Fruit fly (Drosophila melanogaster) whole organism, embryonic: Measurements from ENCODE around the gene Trax.

Experiments used
- Abd-B ChIP-seq: fragments of 200-800 bp; sonication (Bioruptor generic); optimal IDR thresholded peaks from 2 replicates; lab custom pipeline; 2018; ENCODE audit warnings: missing biosample characterization, mild to moderate bottlenecking, missing genetic modification characterization, moderate library complexity
- Bteb2 ChIP-seq: fragments of 200-800 bp; sonication (Bioruptor generic); optimal IDR thresholded peaks from 2 replicates; lab custom pipeline; 2016; ENCODE audit warnings: missing biosample characterization, missing genetic modification characterization
- CG10543 ChIP-seq: fragments of 200-800 bp; sonication (Bioruptor generic); optimal IDR thresholded peaks from 3 replicates; lab custom pipeline; 2017; ENCODE audit warnings: missing biosample characterization, mild to moderate bottlenecking, missing genetic modification characterization, moderate library complexity
- CG10565 ChIP-seq: fragments of 200-800 bp; sonication (Bioruptor generic); optimal IDR thresholded peaks from 3 replicates; lab custom pipeline; 2016; ENCODE audit warnings: missing biosample characterization, mild to moderate bottlenecking, missing genetic modification characterization
- CG11723 ChIP-seq: fragments of 200-800 bp; sonication (Bioruptor generic); optimal IDR thresholded peaks from 2 replicates; lab custom pipeline; 2017; ENCODE audit warnings: missing biosample characterization, mild to moderate bottlenecking, missing genetic modification characterization
- CG15073 ChIP-seq: fragments of 200-800 bp; sonication (Bioruptor generic); optimal IDR thresholded peaks from 2 replicates; lab custom pipeline; 2016; ENCODE audit warnings: missing biosample characterization, missing genetic modification characterization
- CG1647 ChIP-seq: fragments of 200-800 bp; sonication (Bioruptor generic); optimal IDR thresholded peaks from 3 replicates; lab custom pipeline; 2016; ENCODE audit warnings: missing biosample characterization, missing genetic modification characterization
- CG18262 ChIP-seq: fragments of 200-800 bp; optimal IDR thresholded peaks from 3 replicates; lab custom pipeline; 2019; ENCODE audit warnings: missing biosample characterization, mild to moderate bottlenecking, missing genetic modification characterization, moderate library complexity
- CG18599 ChIP-seq: fragments of 200-800 bp; sonication (Bioruptor generic); optimal IDR thresholded peaks from 3 replicates; lab custom pipeline; 2017; ENCODE audit warnings: missing biosample characterization, missing genetic modification characterization, mild to moderate bottlenecking, moderate library complexity, missing genetic modification reagents
- CG2129 ChIP-seq: fragments of 200-800 bp; sonication (Bioruptor generic); IDR thresholded peaks from 2 replicates; pipeline ENCODE4 v1.3.6; 2022; ENCODE audit warnings: missing biosample characterization, missing genetic modification characterization; ENCODE audit not compliant: partially characterized antibody
- CG2875 ChIP-seq: fragments of 200-800 bp; sonication (Bioruptor generic); optimal IDR thresholded peaks from 2 replicates; lab custom pipeline; 2017; ENCODE audit warnings: missing biosample characterization, mild to moderate bottlenecking, missing genetic modification characterization, missing genetic modification reagents
- CG30431 ChIP-seq: fragments of 200-800 bp; sonication (Bioruptor generic); optimal IDR thresholded peaks from 2 replicates; lab custom pipeline; 2017; ENCODE audit warnings: missing biosample characterization, missing genetic modification characterization
- CG4617 ChIP-seq: fragments of 200-800 bp; sonication (Bioruptor generic); optimal IDR thresholded peaks from 3 replicates; lab custom pipeline; 2016; ENCODE audit warnings: missing biosample characterization, missing genetic modification characterization, borderline replicate concordance
- CG5953 ChIP-seq: fragments of 200-800 bp; sonication (Bioruptor generic); IDR thresholded peaks from 2 replicates; pipeline ENCODE4 v1.3.6; 2022; ENCODE audit warnings: missing biosample characterization, missing genetic modification characterization
- CG6254 ChIP-seq: fragments of 200-800 bp; sonication (Bioruptor generic); optimal IDR thresholded peaks from 3 replicates; lab custom pipeline; 2017; ENCODE audit warnings: mild to moderate bottlenecking, missing biosample characterization, missing genetic modification reagents, missing genetic modification characterization
- CG6654 ChIP-seq: fragments of 200-800 bp; sonication (Bioruptor generic); optimal IDR thresholded peaks from 2 replicates; lab custom pipeline; 2017; ENCODE audit warnings: missing biosample characterization, mild to moderate bottlenecking, missing genetic modification characterization
- CG6689 ChIP-seq: fragments of 200-800 bp; sonication (Bioruptor generic); IDR thresholded peaks from 2 replicates; pipeline ENCODE4 v1.3.6; 2022; ENCODE audit warnings: missing biosample characterization, missing genetic modification characterization
- CG7745 ChIP-seq: fragments of 200-800 bp; sonication (Bioruptor generic); optimal IDR thresholded peaks from 2 replicates; lab custom pipeline; 2018; ENCODE audit warnings: missing biosample characterization, mild to moderate bottlenecking, missing genetic modification characterization, moderate library complexity
- CG9609 ChIP-seq: fragments of 200-800 bp; sonication (Bioruptor generic); optimal IDR thresholded peaks from 3 replicates; lab custom pipeline; 2016; ENCODE audit warnings: missing biosample characterization, missing genetic modification characterization
- CTCF ChIP-seq: fragments of 200-800 bp; sonication (Bioruptor generic); optimal IDR thresholded peaks from 2 replicates; lab custom pipeline; 2017; ENCODE audit warnings: missing biosample characterization, mild to moderate bottlenecking, missing genetic modification characterization, moderate library complexity
- Camta ChIP-seq: fragments of 200-800 bp; sonication (Bioruptor generic); optimal IDR thresholded peaks from 2 replicates; lab custom pipeline; 2016; ENCODE audit warnings: missing biosample characterization, missing genetic modification characterization
- D19A ChIP-seq: fragments of 200-800 bp; optimal IDR thresholded peaks from 3 replicates; lab custom pipeline; 2019; ENCODE audit warnings: missing biosample characterization, mild to moderate bottlenecking, missing genetic modification characterization, moderate library complexity
- Dbx ChIP-seq: fragments of 200-800 bp; sonication (Bioruptor generic); IDR thresholded peaks from 3 replicates; pipeline ENCODE4 v1.3.6; 2022; ENCODE audit warnings: missing biosample characterization, missing genetic modification characterization
- Dll ChIP-seq: fragments of 200-800 bp; sonication (Bioruptor generic); IDR thresholded peaks from 4 replicates; pipeline ENCODE4 v1.3.6; 2022; ENCODE audit warnings: missing biosample characterization, missing genetic modification characterization; ENCODE audit not compliant: partially characterized antibody
- Doc2 ChIP-seq: fragments of 200-800 bp; sonication (Bioruptor generic); IDR thresholded peaks from 2 replicates; pipeline ENCODE4 v1.3.6; 2022; ENCODE audit warnings: missing biosample characterization, missing genetic modification characterization
- E2f2 ChIP-seq: fragments of 200-800 bp; sonication (Bioruptor generic); IDR thresholded peaks from 2 replicates; pipeline ENCODE4 v1.3.6; 2022; ENCODE audit warnings: missing biosample characterization, missing genetic modification characterization
- Kr ChIP-seq: fragments of 200-800 bp; sonication (Bioruptor generic); optimal IDR thresholded peaks from 2 replicates; lab custom pipeline; 2017; ENCODE audit warnings: missing biosample characterization, mild to moderate bottlenecking, missing genetic modification characterization
- Ravus ChIP-seq: fragments of 200-800 bp; sonication (Bioruptor generic); IDR thresholded peaks from 2 replicates; pipeline ENCODE4 v1.3.6; 2022; ENCODE audit warnings: missing biosample characterization, missing genetic modification characterization
- Rx ChIP-seq: fragments of 200-800 bp; sonication (Bioruptor generic); IDR thresholded peaks from 2 replicates; pipeline ENCODE4 v1.3.6; 2022; ENCODE audit warnings: missing biosample characterization, missing genetic modification characterization
- Sry-δ ChIP-seq: fragments of 200-800 bp; sonication (Bioruptor generic); optimal IDR thresholded peaks from 2 replicates; lab custom pipeline; 2016; ENCODE audit warnings: missing biosample characterization, missing genetic modification characterization
- TFAM ChIP-seq: fragments of 200-800 bp; sonication (Bioruptor generic); optimal IDR thresholded peaks from 2 replicates; lab custom pipeline; 2017; ENCODE audit warnings: missing biosample characterization, missing genetic modification characterization, inconsistent platforms
- dysf ChIP-seq: fragments of 200-800 bp; sonication (Bioruptor generic); IDR thresholded peaks from 3 replicates; pipeline ENCODE4 v1.3.6; 2022; ENCODE audit warnings: missing biosample characterization, missing genetic modification characterization
- ftz-f1 ChIP-seq: fragments of 200-800 bp; sonication (Bioruptor generic); optimal IDR thresholded peaks from 2 replicates; lab custom pipeline; 2016; ENCODE audit warnings: missing biosample characterization, missing genetic modification characterization
- gro ChIP-seq: fragments of 200-800 bp; sonication (Bioruptor generic); optimal IDR thresholded peaks from 2 replicates; lab custom pipeline; 2016; ENCODE audit warnings: missing biosample characterization, missing genetic modification characterization
- gsb ChIP-seq: fragments of 200-800 bp; sonication (Bioruptor generic); IDR thresholded peaks from 2 replicates; pipeline ENCODE4 v1.3.6; 2022; ENCODE audit warnings: missing biosample characterization, missing genetic modification characterization
- ham ChIP-seq: fragments of 200-800 bp; sonication (Bioruptor generic); IDR thresholded peaks from 2 replicates; pipeline ENCODE4 v1.3.6; 2022; ENCODE audit warnings: missing biosample characterization, missing genetic modification characterization
- hb ChIP-seq: fragments of 200-800 bp; sonication (Bioruptor generic); IDR thresholded peaks from 3 replicates; pipeline ENCODE4 v1.3.6; 2022; ENCODE audit warnings: missing biosample characterization, missing genetic modification characterization; ENCODE audit not compliant: partially characterized antibody
- hkb ChIP-seq, 2 experiments: fragments of 200-800 bp in 1 of 2; fragments of >200 bp in 1 of 2; sonication (Bioruptor generic) in 1 of 2; IDR thresholded peaks in 1 of 2; optimal IDR thresholded peaks in 1 of 2; 2 replicates each; pipeline versions ENCODE4 v1.3.6 to Lab custom; 2017 to 2022; ENCODE audit warnings: missing biosample characterization in 1 of 2, missing genetic modification characterization in 1 of 2
- lilli ChIP-seq: fragments of 200-800 bp; sonication (Bioruptor generic); optimal IDR thresholded peaks from 3 replicates; lab custom pipeline; 2016; ENCODE audit warnings: missing biosample characterization, missing genetic modification characterization
- lola ChIP-seq, 3 experiments: fragments of >200 bp in 2 of 3; fragments of 200-800 bp in 1 of 3; sonication (Bioruptor generic) in 1 of 3; optimal IDR thresholded peaks; 2 replicates each; lab custom pipeline; 2017 to 2019; ENCODE audit warnings: missing biosample characterization in 3 of 3, missing genetic modification characterization in 3 of 3, mild to moderate bottlenecking in 1 of 3, moderate library complexity in 1 of 3
- nau ChIP-seq: fragments of 200-800 bp; sonication (Bioruptor generic); optimal IDR thresholded peaks from 3 replicates; lab custom pipeline; 2017; ENCODE audit warnings: missing biosample characterization, mild to moderate bottlenecking, missing genetic modification characterization, missing genetic modification reagents
- nerfin-2 ChIP-seq: fragments of 200-800 bp; sonication (Bioruptor generic); IDR thresholded peaks from 2 replicates; pipeline ENCODE4 v1.3.6; 2022; ENCODE audit warnings: missing biosample characterization, missing genetic modification characterization; ENCODE audit not compliant: partially characterized antibody
- nmo ChIP-seq: fragments of 200-800 bp; sonication (Bioruptor generic); optimal IDR thresholded peaks from 2 replicates; lab custom pipeline; 2018; ENCODE audit warnings: missing biosample characterization, mild to moderate bottlenecking, missing genetic modification characterization, moderate library complexity
- phol ChIP-seq: fragments of 200-800 bp; sonication (Bioruptor generic); optimal IDR thresholded peaks from 3 replicates; lab custom pipeline; 2018; ENCODE audit warnings: missing biosample characterization, mild to moderate bottlenecking, missing genetic modification characterization, moderate library complexity
- repo ChIP-seq: fragments of 200-800 bp; sonication (Bioruptor generic); optimal IDR thresholded peaks from 2 replicates; lab custom pipeline; 2016; ENCODE audit warnings: missing biosample characterization, missing genetic modification characterization
- salm ChIP-seq: fragments of 200-800 bp; sonication (Bioruptor generic); optimal IDR thresholded peaks from 2 replicates; lab custom pipeline; 2018; ENCODE audit warnings: missing biosample characterization, mild to moderate bottlenecking, missing genetic modification characterization
- schlank ChIP-seq: fragments of 200-800 bp; sonication (Bioruptor generic); optimal IDR thresholded peaks from 2 replicates; lab custom pipeline; 2018; ENCODE audit warnings: missing biosample characterization, mild to moderate bottlenecking, missing genetic modification characterization
- slou ChIP-seq: fragments of 200-800 bp; sonication (Bioruptor generic); optimal IDR thresholded peaks from 3 replicates; lab custom pipeline; 2016; ENCODE audit warnings: missing biosample characterization, missing genetic modification characterization
- tap ChIP-seq: fragments of 200-800 bp; optimal IDR thresholded peaks from 3 replicates; lab custom pipeline; 2019; ENCODE audit warnings: missing biosample characterization, mild to moderate bottlenecking, missing genetic modification characterization, moderate library complexity
- vnd ChIP-seq: fragments of 200-800 bp; sonication (Bioruptor generic); IDR thresholded peaks from 3 replicates; pipeline ENCODE4 v1.3.6; 2022; ENCODE audit warnings: missing biosample characterization, missing genetic modification characterization; ENCODE audit not compliant: partially characterized antibody
- zfh1 ChIP-seq: fragments of 200-800 bp; sonication (Bioruptor generic); IDR thresholded peaks from 3 replicates; pipeline ENCODE4 v1.3.6; 2022; ENCODE audit warnings: missing biosample characterization, missing genetic modification characterization

Gene Trax

DNA sequence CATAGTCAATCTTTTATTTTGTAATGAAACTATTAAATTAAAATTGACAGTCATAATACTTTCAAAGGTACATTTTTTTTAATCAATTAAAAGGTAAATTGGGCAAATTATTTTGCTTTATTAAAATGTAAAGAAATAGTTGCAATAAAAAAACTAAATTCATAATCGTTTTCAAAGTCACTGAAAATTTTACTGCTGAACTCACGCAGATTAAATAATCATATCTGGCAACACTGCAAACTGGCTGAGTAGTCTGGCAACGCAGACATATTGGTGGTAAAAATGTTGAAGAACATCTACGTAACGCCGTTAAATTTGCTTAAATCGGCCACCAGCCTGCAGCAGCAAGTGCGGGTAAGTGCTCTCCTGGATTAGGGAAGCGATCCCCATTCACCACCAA lies 31.0 kb upstream of the Trax start, which contains the start of gene mRpL9 (continued):
- TF ChIP-seq CG2129 (GFP tag; lab: Robert Waterston, UW) (no peak), vnd (GFP tag; lab: Robert Waterston, UW) (no peak), Kr (GFP tag; lab: Kevin White, UChicago) (no peak), D19A (tag; lab: Kevin White, UChicago) (no peak), ftz-f1 (GFP tag; lab: Kevin White, UChicago) (no peak), E2f2 (GFP tag; lab: Robert Waterston, UW) (peak; percentile 70), phol (tag; lab: Kevin White, UChicago) (peak; percentile 52), schlank (tag; lab: Kevin White, UChicago) (no peak), CG15073 (GFP tag; lab: Kevin White, UChicago) (no peak), zfh1 (GFP tag; lab: Robert Waterston, UW) (no peak), TFAM (GFP tag; lab: Kevin White, UChicago) (no peak), hkb (optimal IDR thresholded peaks at IDR 0.05; lab: Kevin White, UChicago) (no peak), hkb (GFP tag; IDR thresholded peaks at IDR 0.05; lab: Robert Waterston, UW) (no peak), tap (tag; lab: Kevin White, UChicago) (no peak), CG9609 (GFP tag; lab: Kevin White, UChicago) (no peak), CG6254 (no peak), Dll (peak; percentile 49; the same call in 2 of the 4 replicates), ham (GFP tag; lab: Robert Waterston, UW) (no peak), CG6654 (no peak), CG18262 (tag; lab: Kevin White, UChicago) (no peak), CG7745 (no peak), slou (GFP tag; lab: Kevin White, UChicago) (no peak), lola (GFP tag; optimal IDR thresholded peaks at IDR 0.05; lab: Kevin White, UChicago) (peak in 1 of 3 experiments; percentile 18), Camta (GFP tag; lab: Kevin White, UChicago) (no peak), lilli (GFP tag; lab: Kevin White, UChicago) (peak; percentile 28), CG6689 (GFP tag; lab: Robert Waterston, UW) (no peak), CG10565 (GFP tag; lab: Kevin White, UChicago) (no peak), Dbx (GFP tag; lab: Robert Waterston, UW) (no peak), CG30431 (GFP tag; lab: Kevin White, UChicago) (no peak), Abd-B (GFP tag; lab: Kevin White, UChicago) (peak; percentile 91), Bteb2 (peak; percentile 12), Doc2 (no peak), CG4617 (GFP tag; lab: Kevin White, UChicago) (peak; percentile 76), nau (GFP tag; lab: Kevin White, UChicago) (no peak), CG5953 (GFP tag; lab: Robert Waterston, UW) (no peak), Ravus (GFP tag; lab: Robert Waterston, UW) (no peak), Sry-δ (GFP tag; lab: Kevin White, UChicago) (peak; percentile 71), hb (GFP tag; lab: Robert Waterston, UW) (no peak), nerfin-2 (no peak), repo (no peak), salm (tag; lab: Kevin White, UChicago) (no peak), CG10543 (GFP tag; lab: Kevin White, UChicago) (no peak), gsb (GFP tag; lab: Robert Waterston, UW) (no peak), CG2875 (GFP tag; lab: Kevin White, UChicago) (no peak), nmo (GFP tag; lab: Kevin White, UChicago) (peak; percentile 34), CTCF (peak; percentile 26), CG18599 (GFP tag; lab: Kevin White, UChicago) (no peak), CG11723 (GFP tag; lab: Kevin White, UChicago) (no peak), Rx (no peak), dysf (GFP tag; lab: Robert Waterston, UW) (no peak), CG1647 (GFP tag; lab: Kevin White, UChicago) (no peak), gro (GFP tag; lab: Kevin White, UChicago) (no peak)
